Worm (Caenorhabditis elegans) whole organism, young adult: Measurements from ENCODE around the gene aqp-6.

Experiments used
- B0261.1 ChIP-seq: sonication (generic microtip); optimal IDR thresholded peaks from 2 replicates; lab custom pipeline; 2016; ENCODE audit warnings: mild to moderate bottlenecking, missing genetic modification characterization, moderate library complexity, missing compliant biosample characterization
- athp-1 ChIP-seq: sonication (generic microtip); optimal IDR thresholded peaks from 2 replicates; lab custom pipeline; 2017; ENCODE audit warnings: mild to moderate bottlenecking, missing genetic modification characterization, missing compliant biosample characterization
- bed-1 ChIP-seq: fragments of 200-800 bp; sonication (Bioruptor generic); IDR thresholded peaks from 2 replicates; pipeline ENCODE4 v1.3.6; 2022; ENCODE audit warnings: missing genetic modification reagents, missing genetic modification characterization, missing compliant biosample characterization
- nfya-1 ChIP-seq: sonication (generic microtip); optimal IDR thresholded peaks from 2 replicates; lab custom pipeline; 2017; ENCODE audit warnings: antibody characterized with exemption, missing compliant biosample characterization, missing genetic modification characterization, borderline replicate concordance; ENCODE audit not compliant: insufficient read depth
- nhr-80 ChIP-seq: sonication (generic microtip); optimal IDR thresholded peaks from 2 replicates; lab custom pipeline; 2016; ENCODE audit warnings: missing genetic modification characterization, missing compliant biosample characterization
- nhr-90 ChIP-seq: sonication (generic microtip); optimal IDR thresholded peaks from 2 replicates; lab custom pipeline; 2016; ENCODE audit warnings: missing genotype, mild to moderate bottlenecking, missing genetic modification characterization, missing compliant biosample characterization

DNA sequence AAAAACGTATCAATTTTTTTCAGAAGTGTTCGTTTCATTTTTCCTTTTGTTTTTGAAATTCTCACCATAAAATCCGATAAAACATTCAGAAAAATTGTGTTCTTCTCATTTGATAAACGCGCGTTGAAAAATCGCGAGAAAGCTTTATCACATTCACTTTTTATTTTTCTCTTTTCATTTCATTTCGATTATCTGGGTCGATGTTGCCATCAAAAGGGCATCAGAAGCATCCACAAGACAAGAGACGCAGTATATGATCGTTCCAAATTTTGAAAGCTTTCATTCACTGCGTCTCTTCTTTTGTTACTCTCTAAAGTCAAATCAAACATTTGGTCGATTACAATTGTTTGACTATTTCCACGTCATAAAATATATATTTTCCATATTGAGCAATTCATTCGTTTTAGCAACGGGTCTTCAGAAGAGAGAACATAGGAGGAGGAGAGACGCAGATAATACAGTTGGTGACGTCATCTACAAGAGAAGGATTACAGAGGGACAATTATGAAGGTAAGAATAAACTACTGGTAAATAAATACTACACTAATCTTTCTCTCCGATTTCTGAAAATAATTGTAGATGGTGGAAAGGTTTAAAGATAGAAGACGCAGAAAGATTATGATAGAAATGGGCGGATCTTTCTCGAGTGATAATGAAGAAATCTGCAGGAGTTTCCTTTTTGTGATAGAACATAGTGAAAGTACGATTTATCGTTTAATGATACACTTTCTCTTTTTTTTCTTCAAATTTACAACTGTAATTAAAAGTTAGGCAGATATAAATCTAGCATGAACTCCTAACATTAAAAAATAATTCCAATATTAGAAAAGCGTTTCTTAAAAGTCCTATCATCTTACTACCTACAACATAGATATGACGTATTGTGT lies 46.0 kb upstream of the aqp-6 start, which contains the start of gene H27A22.1:
- TF ChIP-seq athp-1 (no peak), nhr-90 (no peak), nhr-80 (tag; lab: Kevin White, UChicago) (no peak), B0261.1 (tag; lab: Kevin White, UChicago) (no peak), nfya-1 (tag; lab: Kevin White, UChicago) (no peak), bed-1 (GFP tag; lab: Robert Waterston, UW) (no peak)
